Worm (Caenorhabditis elegans) whole organism, mixed stage, embryonic: ENCODE results near the gene rpt-4.

ENCODE experiments used
- M03D4.4 ChIP-seq: sonication (generic microtip); optimal IDR thresholded peaks from 2 replicates; lab custom pipeline; 2017; ENCODE audit warnings: mild to moderate bottlenecking, missing genetic modification characterization, missing compliant biosample characterization
- bed-3 ChIP-seq: fragments of 200-800 bp; sonication (Bioruptor generic); optimal IDR thresholded peaks from 3 replicates; lab custom pipeline; 2018; ENCODE audit warnings: mild to moderate bottlenecking, missing genetic modification characterization, moderate library complexity, missing compliant biosample characterization
- blmp-1 ChIP-seq: fragments of 150-350 bp; optimal IDR thresholded peaks from 2 replicates; lab custom pipeline; 2014; ENCODE audit warnings: missing biosample characterization, missing genetic modification characterization
- ceh-39 ChIP-seq: fragments of 150-350 bp; optimal IDR thresholded peaks from 2 replicates; lab custom pipeline; 2014; ENCODE audit warnings: missing biosample characterization, missing genetic modification characterization
- ceh-43 ChIP-seq: fragments of 200-800 bp; sonication (Bioruptor generic); optimal IDR thresholded peaks from 2 replicates; lab custom pipeline; 2018; ENCODE audit warnings: mild to moderate bottlenecking, missing genetic modification characterization, moderate library complexity, missing compliant biosample characterization
- ceh-83 ChIP-seq: fragments of 200-800 bp; sonication (Bioruptor generic); optimal IDR thresholded peaks from 2 replicates; lab custom pipeline; 2018; ENCODE audit warnings: mild to moderate bottlenecking, missing genetic modification characterization, missing compliant biosample characterization
- ces-1 ChIP-seq: fragments of 150-350 bp; optimal IDR thresholded peaks from 2 replicates; lab custom pipeline; 2014; ENCODE audit warnings: missing biosample characterization, missing genetic modification reagents, missing genetic modification characterization
- cnd-1 ChIP-seq: fragments of 200-800 bp; sonication (Bioruptor generic); optimal IDR thresholded peaks from 2 replicates; lab custom pipeline; 2018; ENCODE audit warnings: mild to moderate bottlenecking, missing genetic modification characterization, missing compliant biosample characterization
- drap-1 ChIP-seq: fragments of 200-800 bp; sonication (Bioruptor generic); optimal IDR thresholded peaks from 3 replicates; lab custom pipeline; 2018; ENCODE audit warnings: mild to moderate bottlenecking, missing genetic modification characterization, missing compliant biosample characterization
- elt-1 ChIP-seq: sonication (generic microtip); optimal IDR thresholded peaks from 2 replicates; lab custom pipeline; 2017; ENCODE audit warnings: missing genetic modification characterization, mild to moderate bottlenecking, missing compliant biosample characterization, antibody characterized with exemption, moderate library complexity, borderline replicate concordance; ENCODE audit not compliant: insufficient read depth
- elt-3 ChIP-seq: fragments of 150-350 bp; optimal IDR thresholded peaks from 2 replicates; lab custom pipeline; 2014; ENCODE audit warnings: missing biosample characterization, missing genetic modification characterization
- flh-1 ChIP-seq: fragments of 200-800 bp; sonication (Bioruptor generic); optimal IDR thresholded peaks from 2 replicates; lab custom pipeline; 2018; ENCODE audit warnings: mild to moderate bottlenecking, missing genetic modification characterization, moderate library complexity, missing compliant biosample characterization
- ham-2 ChIP-seq: fragments of 200-800 bp; sonication (Bioruptor generic); optimal IDR thresholded peaks from 2 replicates; lab custom pipeline; 2018; ENCODE audit warnings: mild to moderate bottlenecking, missing genetic modification characterization, missing compliant biosample characterization
- hlh-1 ChIP-seq: fragments of 150-350 bp; optimal IDR thresholded peaks from 2 replicates; lab custom pipeline; 2014; ENCODE audit warnings: missing biosample characterization, missing genetic modification reagents, missing genetic modification characterization
- lin-13 ChIP-seq: fragments of 150-350 bp; optimal IDR thresholded peaks from 2 replicates; lab custom pipeline; 2014; ENCODE audit warnings: missing biosample characterization, missing genetic modification characterization
- lin-32 ChIP-seq: fragments of 200-800 bp; sonication (Bioruptor generic); optimal IDR thresholded peaks from 2 replicates; lab custom pipeline; 2018; ENCODE audit warnings: mild to moderate bottlenecking, missing genetic modification characterization, missing compliant biosample characterization
- lsy-2 ChIP-seq: fragments of 150-350 bp; optimal IDR thresholded peaks from 2 replicates; lab custom pipeline; 2014; ENCODE audit warnings: missing biosample characterization, missing genetic modification characterization
- mab-5 ChIP-seq: fragments of 150-350 bp; optimal IDR thresholded peaks from 2 replicates; lab custom pipeline; 2014; ENCODE audit warnings: missing biosample characterization, missing genetic modification characterization
- mep-1 ChIP-seq: fragments of 150-350 bp; optimal IDR thresholded peaks from 2 replicates; lab custom pipeline; 2017; ENCODE audit warnings: missing biosample characterization, missing genetic modification reagents, missing genetic modification characterization, inconsistent platforms
- mls-2 ChIP-seq: sonication (generic microtip); optimal IDR thresholded peaks from 2 replicates; lab custom pipeline; 2016; ENCODE audit warnings: mild to moderate bottlenecking, missing genetic modification characterization, moderate library complexity, missing compliant biosample characterization
- nhr-12 ChIP-seq: fragments of 150-350 bp; optimal IDR thresholded peaks from 2 replicates; lab custom pipeline; 2014; ENCODE audit warnings: missing biosample characterization, missing genetic modification characterization
- nhr-2 ChIP-seq: fragments of 150-350 bp; optimal IDR thresholded peaks from 2 replicates; lab custom pipeline; 2014; ENCODE audit warnings: missing biosample characterization, missing genetic modification characterization
- nhr-237 ChIP-seq: fragments of 150-350 bp; optimal IDR thresholded peaks from 2 replicates; lab custom pipeline; 2014; ENCODE audit warnings: missing biosample characterization, missing genetic modification characterization
- nhr-28 ChIP-seq: fragments of 150-350 bp; optimal IDR thresholded peaks from 2 replicates; lab custom pipeline; 2014; ENCODE audit warnings: missing biosample characterization, missing genetic modification characterization
- nhr-76 ChIP-seq: sonication (generic microtip); optimal IDR thresholded peaks from 2 replicates; lab custom pipeline; 2017; ENCODE audit warnings: missing biosample characterization, missing genetic modification characterization
- pha-4 ChIP-seq: fragments of 150-350 bp; optimal IDR thresholded peaks from 2 replicates; lab custom pipeline; 2018; ENCODE audit warnings: missing biosample characterization, missing genetic modification reagents, missing genetic modification characterization
- sem-2 ChIP-seq: fragments of 200-800 bp; sonication (Bioruptor generic); optimal IDR thresholded peaks from 2 replicates; lab custom pipeline; 2018; ENCODE audit warnings: mild to moderate bottlenecking, missing genetic modification characterization, missing compliant biosample characterization
- snpc-4 ChIP-seq: fragments of 150-350 bp; optimal IDR thresholded peaks from 2 replicates; lab custom pipeline; 2014; ENCODE audit warnings: missing biosample characterization, missing genetic modification characterization
- sptf-1 ChIP-seq: sonication (generic microtip); optimal IDR thresholded peaks from 2 replicates; lab custom pipeline; 2017; ENCODE audit warnings: mild to moderate bottlenecking, missing genetic modification characterization, moderate library complexity, missing compliant biosample characterization
- tbx-8 ChIP-seq: fragments of 200-800 bp; sonication (Bioruptor generic); optimal IDR thresholded peaks from 2 replicates; lab custom pipeline; 2018; ENCODE audit warnings: mild to moderate bottlenecking, missing genetic modification characterization, moderate library complexity, missing compliant biosample characterization
- unc-120 ChIP-seq: sonication (generic microtip); optimal IDR thresholded peaks from 2 replicates; lab custom pipeline; 2017; ENCODE audit warnings: missing genetic modification characterization, missing compliant biosample characterization; ENCODE audit not compliant: poor library complexity, severe bottlenecking
- unc-39 ChIP-seq: fragments of 150-350 bp; optimal IDR thresholded peaks from 2 replicates; lab custom pipeline; 2014; ENCODE audit warnings: missing biosample characterization, missing genetic modification characterization
- unc-62 ChIP-seq: fragments of 150-350 bp; optimal IDR thresholded peaks from 2 replicates; lab custom pipeline; 2014; ENCODE audit warnings: missing biosample characterization, missing genetic modification reagents, missing genetic modification characterization
- zip-8 ChIP-seq: fragments of 150-350 bp; optimal IDR thresholded peaks from 2 replicates; lab custom pipeline; 2014; ENCODE audit warnings: missing biosample characterization, missing genetic modification characterization
- ztf-11 ChIP-seq: fragments of 150-350 bp; optimal IDR thresholded peaks from 2 replicates; lab custom pipeline; 2014; ENCODE audit warnings: missing biosample characterization, missing genetic modification characterization

rpt-4 gene

DNA sequence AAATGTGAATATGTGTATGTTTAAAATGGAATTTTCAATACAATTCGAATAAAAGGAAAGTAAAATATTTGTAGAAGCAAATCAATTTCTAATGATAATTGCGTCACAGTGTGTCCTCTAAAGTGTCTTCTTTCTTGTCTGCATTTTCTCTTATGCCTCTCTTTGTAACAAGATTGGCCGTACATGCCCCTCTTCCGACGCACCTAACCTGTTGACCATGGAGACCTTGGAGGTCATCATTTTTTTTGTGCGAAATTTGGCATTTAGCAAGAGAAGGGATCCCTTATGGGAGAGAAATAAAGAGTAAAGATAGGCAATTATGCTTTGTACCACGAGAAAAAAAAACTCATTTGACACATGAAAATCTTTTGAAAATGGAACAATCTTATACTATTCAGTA, 17.7 kb downstream of the rpt-4 start, which contains the start of gene F23F1.4:
F23F1.4 (minus strand) TSS at position 141 of the 400 bp plus-strand sequence.
- TF ChIP-seq sem-2, result no peak
- no peak for TF ChIP-seq bed-3 (GFP tag; lab: Kevin White, UChicago)
- TF ChIP-seq mab-5 (tag; lab: Kevin White, UChicago), result no peak
- peak; percentile 95 for TF ChIP-seq nhr-2 (tag; lab: Kevin White, UChicago)
- peak; percentile 32 for TF ChIP-seq zip-8

DNA sequence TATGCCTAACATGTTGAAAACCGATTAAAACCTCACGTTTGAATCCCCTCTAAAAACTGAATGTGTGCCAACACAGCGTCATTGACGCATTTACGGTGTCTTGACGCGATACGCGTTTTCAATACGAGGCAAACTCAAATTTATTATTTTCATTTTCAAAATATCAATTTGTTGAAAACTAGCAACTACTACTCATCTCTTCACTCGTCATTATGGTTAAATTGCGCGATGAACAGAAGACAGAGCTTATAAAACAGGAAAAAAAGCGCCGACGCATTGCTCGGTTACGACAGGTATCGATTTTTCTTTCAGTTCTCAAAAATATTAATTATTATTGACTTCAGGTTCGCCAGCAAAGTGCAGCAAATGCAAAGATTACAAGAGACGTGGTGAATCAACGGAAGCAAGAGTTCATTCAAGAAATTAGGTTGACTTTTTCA, 21.4 kb downstream of the rpt-4 start, which contains the start of gene enee-1:
enee-1 (plus strand) TSS at position 108 of the 440 bp plus-strand sequence.
- TF ChIP-seq hlh-1 (tag; lab: Kevin White, UChicago), result no peak
- TF ChIP-seq pha-4, result peak; percentile 65
- TF ChIP-seq mab-5 (tag; lab: Kevin White, UChicago), result no peak
- TF ChIP-seq cnd-1 (tag; lab: Kevin White, UChicago), result no peak
- peak; percentile 50 for TF ChIP-seq mep-1 (tag; lab: Kevin White, UChicago)
- peak; percentile 20 for TF ChIP-seq ceh-39 (tag; lab: Kevin White, UChicago)
- TF ChIP-seq nhr-76 (tag; lab: Kevin White, UChicago), result no peak
- no peak for TF ChIP-seq lin-32 (GFP tag; lab: Kevin White, UChicago)
- no peak for TF ChIP-seq ham-2
- no peak for TF ChIP-seq bed-3 (GFP tag; lab: Kevin White, UChicago)
- no peak for TF ChIP-seq nhr-2 (tag; lab: Kevin White, UChicago)
- TF ChIP-seq sem-2, result no peak
- peak; percentile 32 for TF ChIP-seq ztf-11 (tag; lab: Kevin White, UChicago)
- no peak for TF ChIP-seq sptf-1
- no peak for TF ChIP-seq mls-2 (tag; lab: Kevin White, UChicago)
- TF ChIP-seq unc-39 (tag; lab: Kevin White, UChicago), result no peak
- no peak for TF ChIP-seq zip-8
- TF ChIP-seq nhr-12 (tag; lab: Kevin White, UChicago), result no peak
- TF ChIP-seq elt-1 (tag; lab: Kevin White, UChicago), result no peak
- no peak for TF ChIP-seq snpc-4 (tag; lab: Kevin White, UChicago)
- no peak for TF ChIP-seq blmp-1
- TF ChIP-seq tbx-8 (GFP tag; lab: Kevin White, UChicago), result no peak
- TF ChIP-seq unc-62, result peak; percentile 32
- TF ChIP-seq flh-1 (GFP tag; lab: Kevin White, UChicago), result no peak
- no peak for TF ChIP-seq drap-1 (GFP tag; lab: Kevin White, UChicago)
- TF ChIP-seq ceh-43 (GFP tag; lab: Kevin White, UChicago), result no peak
- no peak for TF ChIP-seq unc-120 (tag; lab: Kevin White, UChicago)
- peak; percentile 59 for TF ChIP-seq nhr-237
- TF ChIP-seq nhr-28 (tag; lab: Kevin White, UChicago), result no peak
- peak; percentile 62 for TF ChIP-seq ces-1
- TF ChIP-seq lin-13 (tag; lab: Kevin White, UChicago), result peak; percentile 77
- no peak for TF ChIP-seq elt-3 (tag; lab: Kevin White, UChicago)
- TF ChIP-seq M03D4.4 (tag; lab: Kevin White, UChicago), result no peak
- TF ChIP-seq lsy-2 (tag; lab: Kevin White, UChicago), result peak; percentile 53
- TF ChIP-seq ceh-83 (GFP tag; lab: Kevin White, UChicago), result no peak

DNA sequence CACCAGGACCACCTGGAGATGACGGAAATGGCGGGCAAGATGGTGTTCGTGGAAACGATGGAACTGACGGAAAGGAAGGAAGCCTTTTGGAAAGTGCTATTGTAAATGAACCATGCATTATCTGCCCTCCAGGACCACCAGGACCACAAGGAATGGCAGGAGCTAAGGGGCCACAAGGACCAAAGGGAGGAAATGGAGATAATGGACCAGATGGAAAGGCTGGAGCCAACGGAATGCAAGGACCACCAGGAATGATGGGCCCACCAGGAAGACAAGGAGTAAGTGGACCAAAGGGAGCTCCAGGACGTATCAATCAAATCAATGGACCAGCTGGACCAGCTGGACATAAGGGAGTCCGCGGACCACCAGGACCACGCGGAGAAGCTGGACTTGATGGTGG, 22.3 kb downstream of the rpt-4 start:
- TF ChIP-seq lin-32 (GFP tag; lab: Kevin White, UChicago), result no peak
- no peak for TF ChIP-seq nhr-2 (tag; lab: Kevin White, UChicago)
- no peak for TF ChIP-seq mls-2 (tag; lab: Kevin White, UChicago)
- no peak for TF ChIP-seq hlh-1 (tag; lab: Kevin White, UChicago)
- TF ChIP-seq mep-1 (tag; lab: Kevin White, UChicago), result no peak
- TF ChIP-seq unc-120 (tag; lab: Kevin White, UChicago), result no peak
- TF ChIP-seq unc-39 (tag; lab: Kevin White, UChicago), result no peak

ce11 chrII:23025-23424, 23.0 kb downstream of the rpt-4 start, which contains the start of gene sqt-2:
sqt-2 (plus strand) TSS chrII:23325.
- TF ChIP-seq nhr-76 (tag; lab: Kevin White, UChicago) (no peak), ceh-43 (GFP tag; lab: Kevin White, UChicago) (no peak), ztf-11 (tag; lab: Kevin White, UChicago) (no peak), nhr-28 (tag; lab: Kevin White, UChicago) (no peak), nhr-2 (tag; lab: Kevin White, UChicago) (no peak), unc-120 (tag; lab: Kevin White, UChicago) (no peak), elt-3 (tag; lab: Kevin White, UChicago) (no peak), nhr-237 (no peak), unc-62 (no peak), bed-3 (GFP tag; lab: Kevin White, UChicago) (no peak), M03D4.4 (tag; lab: Kevin White, UChicago) (no peak), elt-1 (tag; lab: Kevin White, UChicago) (no peak), pha-4 (no peak), mab-5 (tag; lab: Kevin White, UChicago) (no peak), flh-1 (GFP tag; lab: Kevin White, UChicago) (no peak)
